Worm (Caenorhabditis elegans) whole organism, L2 larva: ENCODE measurements around the gene C49C8.5.

Experiments used
- nhr-10 ChIP-seq: sonication (generic microtip); optimal IDR thresholded peaks from 2 replicates; lab custom pipeline; 2017; ENCODE audit warnings: missing biosample characterization, missing genetic modification characterization
- nhr-11 ChIP-seq: fragments of 150-350 bp; optimal IDR thresholded peaks from 2 replicates; lab custom pipeline; 2014; ENCODE audit warnings: missing biosample characterization, missing genetic modification characterization
- skn-1 ChIP-seq: sonication (generic microtip); optimal IDR thresholded peaks from 2 replicates; lab custom pipeline; 2017; ENCODE audit warnings: missing biosample characterization, missing genetic modification characterization

- TF ChIP-seq skn-1 = no peak
- TF ChIP-seq nhr-10 (tag; lab: Kevin White, UChicago) = no peak
- no peak for TF ChIP-seq nhr-11 (tag; lab: Kevin White, UChicago)
These were observed 41.5 kb downstream of the C49C8.5 start, which contains the start of the genes F42A9.17 and cyp-33E2 for ce11 chrIV:8611886-8612542.
